Worm (Caenorhabditis elegans) whole organism, late embryonic: ENCODE measurements around the gene F49E11.7.

ENCODE experiments used
- F13H6.1 ChIP-seq: sonication (generic microtip); optimal IDR thresholded peaks from 2 replicates; lab custom pipeline; 2016; ENCODE audit warnings: missing genetic modification characterization, missing compliant biosample characterization
- ceh-22 ChIP-seq: sonication (generic microtip); optimal IDR thresholded peaks from 2 replicates; lab custom pipeline; 2017; ENCODE audit warnings: missing biosample characterization, missing genetic modification characterization
- ceh-45 ChIP-seq: fragments of 200-800 bp; sonication (Bioruptor generic); IDR thresholded peaks from 2 replicates; pipeline ENCODE4 v1.3.6; 2022; ENCODE audit warnings: missing genetic modification reagents, missing genetic modification characterization, missing compliant biosample characterization
- ceh-48 ChIP-seq: sonication (generic microtip); optimal IDR thresholded peaks from 2 replicates; lab custom pipeline; 2016; ENCODE audit warnings: missing genetic modification characterization, inconsistent platforms, missing compliant biosample characterization
- ets-4 ChIP-seq: sonication (generic microtip); optimal IDR thresholded peaks from 2 replicates; lab custom pipeline; 2016; ENCODE audit warnings: missing genetic modification characterization, missing compliant biosample characterization
- fax-1 ChIP-seq: sonication (generic microtip); optimal IDR thresholded peaks from 2 replicates; lab custom pipeline; 2016; ENCODE audit warnings: missing genotype, missing genetic modification characterization, missing compliant biosample characterization
- lin-11 ChIP-seq: fragments of 200-800 bp; sonication (Bioruptor generic); optimal IDR thresholded peaks from 2 replicates; lab custom pipeline; 2018; ENCODE audit warnings: mild to moderate bottlenecking, missing genetic modification characterization, missing compliant biosample characterization
- odd-2 ChIP-seq: sonication (generic microtip); optimal IDR thresholded peaks from 2 replicates; lab custom pipeline; 2017; ENCODE audit warnings: antibody characterized with exemption, mild to moderate bottlenecking, missing genetic modification characterization, missing compliant biosample characterization
- tbx-2 ChIP-seq: sonication (generic microtip); optimal IDR thresholded peaks from 2 replicates; lab custom pipeline; 2016; ENCODE audit warnings: missing genetic modification characterization, missing compliant biosample characterization
- unc-86 ChIP-seq: sonication (generic microtip); optimal IDR thresholded peaks from 2 replicates; lab custom pipeline; 2016; ENCODE audit warnings: missing genetic modification characterization, missing compliant biosample characterization

DNA sequence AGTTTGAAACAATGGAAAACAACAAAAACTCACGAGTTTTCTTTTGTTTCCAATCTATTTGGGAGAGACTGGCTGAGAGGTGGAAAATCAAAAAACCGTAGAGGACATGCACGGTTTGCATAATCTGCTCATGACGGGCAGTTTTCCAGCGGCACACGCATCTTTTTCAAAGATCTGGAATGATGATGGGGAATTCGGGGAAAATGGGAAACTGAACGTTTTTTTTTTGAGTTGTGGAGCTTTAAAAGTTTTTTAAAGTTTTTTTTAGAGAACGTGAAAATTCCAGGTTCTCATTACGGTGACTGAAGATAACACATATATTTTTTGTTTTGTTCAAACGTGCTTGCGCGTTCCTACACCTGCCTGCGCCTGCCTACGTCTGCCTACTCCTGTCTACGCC lies 24.0 kb downstream of the F49E11.7 start, which contains the start of gene C39E9.7:
- TF ChIP-seq unc-86 (tag; lab: Kevin White, UChicago) (no peak), tbx-2 (tag; lab: Kevin White, UChicago) (no peak), ceh-48 (tag; lab: Kevin White, UChicago) (no peak), lin-11 (tag; lab: Kevin White, UChicago) (no peak), F13H6.1 (tag; lab: Kevin White, UChicago) (no peak), ceh-22 (no peak), ceh-45 (GFP tag; lab: Robert Waterston, UW) (no peak), ets-4 (tag; lab: Kevin White, UChicago) (no peak), odd-2 (tag; lab: Kevin White, UChicago) (no peak), fax-1 (tag; lab: Kevin White, UChicago) (no peak)
